Worm (Caenorhabditis elegans): ENCODE results near the gene ric-4.
A peak's percentile ranks its signal among the peaks of the same experiment; 100 is the strongest.

Gene ric-4

DNA sequence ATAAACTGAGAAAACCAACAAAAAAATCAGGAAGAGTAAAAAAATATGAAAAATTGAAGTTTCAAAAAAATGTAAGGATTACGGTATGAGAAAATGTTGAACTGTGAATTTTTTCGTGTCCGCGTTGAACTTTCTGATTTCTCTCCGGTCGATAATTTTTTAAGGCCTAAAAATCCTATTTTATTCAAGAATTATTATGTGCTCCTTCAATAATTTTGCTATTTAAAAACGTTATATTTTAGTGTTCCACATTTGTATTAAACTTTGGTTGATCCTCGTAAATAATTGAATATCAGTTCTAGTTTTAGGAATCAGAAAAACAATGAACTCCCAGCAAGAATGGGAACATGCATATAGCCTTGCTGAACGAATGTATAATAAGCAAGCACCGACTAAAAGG is 57.5 kb downstream of the ric-4 start, which contains the start of gene hpo-40:
Gene hpo-40 (plus strand): TSS at position 301 of the 400 bp plus-strand sequence.
- TF ChIP-seq mel-28 (tag; optimal IDR thresholded peaks at IDR 0.05; ENCODE audit: borderline replicate concordance) (no peak), nfya-1 (tag; optimal IDR thresholded peaks at IDR 0.05; ENCODE audit: borderline replicate concordance, insufficient read depth) (no peak), lag-1 (GFP tag; IDR thresholded peaks at IDR 0.05) (no peak), ceh-79 (tag; optimal IDR thresholded peaks at IDR 0.05) (no peak), F23B12.7 (tag; optimal IDR thresholded peaks at IDR 0.05; ENCODE audit: insufficient read depth) (no peak), lsl-1 (GFP tag; optimal IDR thresholded peaks at IDR 0.05) (peak; percentile 34)

DNA sequence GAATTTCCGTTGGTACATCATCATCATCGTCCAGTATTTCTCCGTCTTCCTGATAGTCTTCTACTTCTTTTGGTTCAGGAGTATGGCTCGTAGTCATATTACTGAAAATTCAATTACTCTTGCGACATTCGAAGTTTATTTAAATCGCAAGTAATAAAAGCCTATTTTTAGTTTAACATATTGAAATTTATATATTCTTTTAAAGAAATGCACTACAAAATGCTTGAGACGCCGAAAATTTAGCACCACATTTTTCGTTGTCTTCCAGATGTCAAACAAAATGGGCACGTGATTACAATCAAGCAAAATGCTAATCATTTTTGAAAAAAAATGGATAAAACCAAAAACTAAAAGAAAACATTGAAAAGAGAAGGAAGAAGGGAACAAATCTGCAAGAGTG is 58.1 kb downstream of the ric-4 start, which contains the start of gene zhit-3:
Gene zhit-3 (minus strand): TSS at position 101 of the 400 bp plus-strand sequence.
- no peak for TF ChIP-seq B0035.1 (tag; optimal IDR thresholded peaks at IDR 0.05)
- TF ChIP-seq F49E8.2 (tag; optimal IDR thresholded peaks at IDR 0.05; ENCODE audit: insufficient read depth): no peak
- TF ChIP-seq T07F8.4 (tag; optimal IDR thresholded peaks at IDR 0.05): no peak
- no peak for TF ChIP-seq ztf-25 (GFP tag; IDR thresholded peaks at IDR 0.05)
- no peak for TF ChIP-seq ccch-3 (GFP tag; optimal IDR thresholded peaks at IDR 0.05)
- TF ChIP-seq madf-6 (GFP tag; IDR thresholded peaks at IDR 0.05): no peak
- no peak for TF ChIP-seq somi-1 (GFP tag; optimal IDR thresholded peaks at IDR 0.05)
- no peak for TF ChIP-seq pha-4 (tag; optimal IDR thresholded peaks at IDR 0.05)
- no peak for TF ChIP-seq athp-1 (tag; optimal IDR thresholded peaks at IDR 0.05)
- no peak for TF ChIP-seq snpc-1.1 (tag; optimal IDR thresholded peaks at IDR 0.05; ENCODE audit: insufficient read depth)
- no peak for TF ChIP-seq ZK185.1 (tag; optimal IDR thresholded peaks at IDR 0.05; ENCODE audit: poor library complexity, severe bottlenecking)
- no peak for TF ChIP-seq F23B12.7 (tag; optimal IDR thresholded peaks at IDR 0.05; ENCODE audit: insufficient read depth)
- no peak for TF ChIP-seq nhr-120 (GFP tag; IDR thresholded peaks at IDR 0.05)
